Worm (Caenorhabditis elegans): ENCODE measurements around the gene Y43C5A.3.

Gene Y43C5A.3

DNA sequence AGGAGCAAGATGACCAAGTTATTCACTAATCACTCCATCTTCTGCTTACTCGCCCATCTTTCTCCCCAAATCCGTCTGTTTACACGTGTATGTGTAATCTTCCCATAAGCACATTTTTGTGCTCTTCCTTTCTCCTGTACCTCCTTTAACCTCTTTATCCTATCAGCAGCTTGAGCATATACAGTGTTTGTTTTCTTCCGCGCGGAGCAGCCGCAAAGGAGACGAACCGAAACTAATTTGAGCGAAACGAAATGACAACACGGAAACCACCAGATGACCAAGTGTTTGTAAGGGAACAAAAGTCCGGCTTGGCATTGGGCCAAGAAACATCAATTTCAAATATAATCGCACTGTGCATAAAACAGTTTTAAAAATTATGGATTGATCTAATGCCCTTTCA is 30.5 kb downstream of the Y43C5A.3 start:
- TF ChIP-seq hlh-26 (GFP tag; conservative IDR thresholded peaks at IDR 0.05) (no peak), nfya-2 (GFP tag; IDR thresholded peaks at IDR 0.05) (no peak), ztf-3 (GFP tag; optimal IDR thresholded peaks at IDR 0.05) (no peak), tbx-9 (tag; optimal IDR thresholded peaks at IDR 0.05; ENCODE audit: borderline replicate concordance) (no peak), pbrm-1 (GFP tag; IDR thresholded peaks at IDR 0.05) (no peak), mcd-1 (GFP tag; IDR thresholded peaks at IDR 0.05) (no peak)

DNA sequence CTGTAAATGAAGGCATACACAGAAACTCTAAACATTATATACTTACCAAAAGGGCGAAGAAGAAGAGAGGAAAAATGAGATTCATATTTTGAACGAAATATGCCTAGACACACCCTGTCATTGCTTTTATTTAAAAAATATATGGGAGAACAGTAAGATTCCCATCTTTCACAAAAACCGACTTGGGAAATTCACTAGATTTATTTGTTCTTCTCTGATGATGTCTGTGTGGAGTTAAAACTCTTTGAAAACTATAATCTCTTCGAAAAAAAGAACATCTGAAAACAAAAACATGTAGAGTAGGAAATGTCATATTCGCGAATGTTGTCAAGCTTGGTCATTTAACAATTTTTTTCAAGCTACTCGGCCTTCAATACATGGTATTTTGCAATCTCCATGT is 36.5 kb downstream of the Y43C5A.3 start, which contains the start of gene R09E10.8:
Gene R09E10.8, minus strand, starts transcription at position 101 of the 400 bp plus-strand sequence.
- TF ChIP-seq Y67H2A.10 (GFP tag; conservative IDR thresholded peaks at IDR 0.05) (no peak), F57C9.4 (tag; optimal IDR thresholded peaks at IDR 0.05) (no peak), zim-3 (tag; optimal IDR thresholded peaks at IDR 0.05) (no peak), ets-4 (GFP tag; optimal IDR thresholded peaks at IDR 0.05) (no peak), zfh-2 (GFP tag; conservative IDR thresholded peaks at IDR 0.05) (no peak), ceh-79 (tag; optimal IDR thresholded peaks at IDR 0.05) (no peak), dpff-1 (tag; optimal IDR thresholded peaks at IDR 0.05) (no peak), attf-3 (GFP tag; conservative IDR thresholded peaks at IDR 0.05) (no peak), nhr-179 (tag; optimal IDR thresholded peaks at IDR 0.05) (no peak), snpc-4 (GFP tag; optimal IDR thresholded peaks at IDR 0.05) (no peak), snpc-4 (tag; optimal IDR thresholded peaks at IDR 0.05) (no peak), ztf-25 (GFP tag; IDR thresholded peaks at IDR 0.05) (no peak), F33H1.4 (GFP tag; IDR thresholded peaks at IDR 0.05) (no peak), dox-1 (GFP tag; IDR thresholded peaks at IDR 0.05) (no peak), nhr-27 (tag; optimal IDR thresholded peaks at IDR 0.05) (no peak), madf-6 (GFP tag; IDR thresholded peaks at IDR 0.05) (no peak), ceh-100 (GFP tag; IDR thresholded peaks at IDR 0.05) (no peak), T26A5.8 (tag; optimal IDR thresholded peaks at IDR 0.05) (no peak), Y95B8A.8 (GFP tag; IDR thresholded peaks at IDR 0.05) (no peak)

DNA sequence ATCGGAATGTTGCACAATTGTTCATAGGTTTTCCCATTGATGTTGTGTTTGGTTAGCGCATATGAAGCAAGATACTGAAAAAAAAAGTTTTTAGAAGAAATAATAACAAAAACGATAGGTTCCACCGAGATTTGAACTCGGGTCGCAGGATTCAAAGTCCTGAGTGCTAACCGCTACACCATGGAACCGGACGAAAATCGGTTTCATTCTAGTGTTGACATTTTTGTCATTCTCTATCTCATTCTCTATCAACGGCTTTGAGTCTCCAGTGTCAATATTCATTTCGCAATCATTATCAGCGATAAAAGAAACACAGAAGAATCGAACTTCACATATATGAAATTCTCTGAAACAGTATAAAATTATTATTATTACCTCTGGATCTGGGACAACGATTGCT is 37.3 kb downstream of the Y43C5A.3 start:
- TF ChIP-seq attf-6 (GFP tag; IDR thresholded peaks at IDR 0.05) (no peak), snpc-1.1 (tag; optimal IDR thresholded peaks at IDR 0.05; ENCODE audit: insufficient read depth) (peak; percentile 54), let-526 (GFP tag; IDR thresholded peaks at IDR 0.05) (no peak), D2030.7 (GFP tag; IDR thresholded peaks at IDR 0.05) (0 out of 2 replicates have a peak, but pooled peaks have one; percentile 16), nhr-90 (tag; optimal IDR thresholded peaks at IDR 0.05) (peak; percentile 37), tbp1 (GFP tag; optimal IDR thresholded peaks at IDR 0.05) (peak; percentile 92), B0261.1 (tag; optimal IDR thresholded peaks at IDR 0.05) (peak; percentile 74), dox-1 (GFP tag; IDR thresholded peaks at IDR 0.05) (no peak; the same call in 1 of the 2 replicates), Y53F4B.3 (GFP tag; IDR thresholded peaks at IDR 0.05) (no peak), ZK185.1 (tag; optimal IDR thresholded peaks at IDR 0.05; ENCODE audit: poor library complexity, severe bottlenecking) (peak; percentile 58), ztf-18 (tag; optimal IDR thresholded peaks at IDR 0.05) (peak; percentile 8), pbrm-1 (GFP tag; IDR thresholded peaks at IDR 0.05) (peak; percentile 51; the same call in 1 of the 2 replicates), F57C9.4 (tag; optimal IDR thresholded peaks at IDR 0.05) (no peak), mxl-1 (tag; optimal IDR thresholded peaks at IDR 0.05) (peak; percentile 35), rpc-1 (optimal IDR thresholded peaks at IDR 0.05) (peak; percentile 73), rpc-1 (tag; optimal IDR thresholded peaks at IDR 0.05) (peak; percentile 93), die-1 (tag; optimal IDR thresholded peaks at IDR 0.05) (peak; percentile 51), lin-26 (GFP tag; IDR thresholded peaks at IDR 0.05) (peak; percentile 71; the same call in 1 of the 2 replicates), him-1 (tag; optimal IDR thresholded peaks at IDR 0.05) (peak; percentile 68), Y95B8A.8 (GFP tag; IDR thresholded peaks at IDR 0.05) (0 out of 2 replicates have a peak, but pooled peaks have one; percentile 26), mes-4 (tag; optimal IDR thresholded peaks at IDR 0.05) (no peak), attf-3 (GFP tag; conservative IDR thresholded peaks at IDR 0.05) (no peak)

Data from whole organism, young adult.